Worm (Caenorhabditis elegans) whole organism, young adult: ENCODE measurements around the gene sri-19.

Experiments used
- B0336.3 ChIP-seq: fragments of 200-800 bp; sonication (Bioruptor generic); IDR thresholded peaks from 2 replicates; pipeline ENCODE4 v1.3.6; 2022; ENCODE audit warnings: missing genetic modification characterization, missing compliant biosample characterization
- C06A6.2 ChIP-seq: fragments of 200-800 bp; sonication (Bioruptor generic); conservative IDR thresholded peaks from 2 replicates; pipeline ENCODE4 v1.3.6; 2022; ENCODE audit warnings: missing genetic modification characterization, missing compliant biosample characterization
- C17E4.6 ChIP-seq: fragments of 200-800 bp; sonication (Bioruptor generic); IDR thresholded peaks from 2 replicates; pipeline ENCODE4 v1.3.6; 2022; ENCODE audit warnings: missing genetic modification reagents, missing genetic modification characterization, missing compliant biosample characterization
- F23B12.7 ChIP-seq: sonication (generic microtip); optimal IDR thresholded peaks from 2 replicates; lab custom pipeline; 2017; ENCODE audit warnings: missing genetic modification characterization, mild to moderate bottlenecking, missing compliant biosample characterization, antibody characterized with exemption, moderate library complexity; ENCODE audit not compliant: insufficient read depth
- F33H1.4 ChIP-seq: fragments of 200-800 bp; sonication (Bioruptor generic); IDR thresholded peaks from 2 replicates; pipeline ENCODE4 v1.3.6; 2022; ENCODE audit warnings: missing genetic modification reagents, missing genetic modification characterization, missing compliant biosample characterization
- K11D2.4 ChIP-seq: fragments of 200-800 bp; sonication (Bioruptor generic); IDR thresholded peaks from 2 replicates; pipeline ENCODE4 v1.3.6; 2022; ENCODE audit warnings: missing genetic modification reagents, missing genetic modification characterization, missing compliant biosample characterization
- Y67H2A.10 ChIP-seq: fragments of 200-800 bp; sonication (Bioruptor generic); conservative IDR thresholded peaks from 2 replicates; pipeline ENCODE4 v1.3.6; 2022; ENCODE audit warnings: missing genetic modification reagents, missing genetic modification characterization, missing compliant biosample characterization
- Y95B8A.8 ChIP-seq: fragments of 200-800 bp; sonication (Bioruptor generic); IDR thresholded peaks from 2 replicates; pipeline ENCODE4 v1.3.6; 2022; ENCODE audit warnings: missing genetic modification reagents, missing genetic modification characterization, missing compliant biosample characterization
- ZK185.1 ChIP-seq: sonication (generic microtip); optimal IDR thresholded peaks from 2 replicates; lab custom pipeline; 2016; ENCODE audit warnings: mild to moderate bottlenecking, missing genetic modification characterization, missing compliant biosample characterization; ENCODE audit not compliant: poor library complexity, severe bottlenecking
- akir-1 ChIP-seq: fragments of 200-800 bp; sonication (Bioruptor generic); optimal IDR thresholded peaks from 2 replicates; lab custom pipeline; 2018; ENCODE audit warnings: mild to moderate bottlenecking, missing genetic modification characterization, moderate library complexity, missing compliant biosample characterization
- ama-1 ChIP-seq, 3 experiments: fragments of 150-350 bp in 1 of 3; sonication (generic microtip) in 2 of 3; optimal IDR thresholded peaks; 2 replicates each; lab custom pipeline; 2014 to 2018; ENCODE audit warnings: missing biosample characterization in 2 of 3, missing genetic modification characterization in 2 of 3, missing genetic modification reagents in 2 of 3
- bed-2 ChIP-seq: fragments of 200-800 bp; sonication (Bioruptor generic); IDR thresholded peaks from 2 replicates; pipeline ENCODE4 v1.3.6; 2022; ENCODE audit warnings: missing genetic modification reagents, missing genetic modification characterization, missing compliant biosample characterization
- cebp-1 ChIP-seq, 2 experiments: fragments of 200-800 bp in 1 of 2; sonication (Bioruptor generic) in 1 of 2; sonication (generic microtip) in 1 of 2; IDR thresholded peaks in 1 of 2; optimal IDR thresholded peaks in 1 of 2; 2 replicates each; pipeline versions ENCODE4 v1.3.6 to Lab custom; 2017 to 2022; ENCODE audit warnings: missing compliant biosample characterization in 2 of 2, missing genetic modification characterization in 2 of 2, mild to moderate bottlenecking in 1 of 2, missing genetic modification reagents in 1 of 2, moderate library complexity in 1 of 2
- cebp-2 ChIP-seq: fragments of 200-800 bp; sonication (Bioruptor generic); IDR thresholded peaks from 2 replicates; pipeline ENCODE4 v1.3.6; 2022; ENCODE audit warnings: missing genetic modification characterization, missing compliant biosample characterization
- ceh-27 ChIP-seq: fragments of 200-800 bp; sonication (Bioruptor generic); optimal IDR thresholded peaks from 2 replicates; lab custom pipeline; 2018; ENCODE audit warnings: mild to moderate bottlenecking, missing genetic modification characterization, moderate library complexity, missing compliant biosample characterization
- ceh-79 ChIP-seq: sonication (generic microtip); optimal IDR thresholded peaks from 2 replicates; lab custom pipeline; 2017; ENCODE audit warnings: mild to moderate bottlenecking, missing genetic modification characterization, missing compliant biosample characterization
- ceh-91 ChIP-seq: fragments of 200-800 bp; sonication (Bioruptor generic); IDR thresholded peaks from 2 replicates; pipeline ENCODE4 v1.3.6; 2022; ENCODE audit warnings: missing genetic modification reagents, missing genetic modification characterization, missing compliant biosample characterization
- dox-1 ChIP-seq: fragments of 200-800 bp; sonication (Bioruptor generic); IDR thresholded peaks from 2 replicates; pipeline ENCODE4 v1.3.6; 2022; ENCODE audit warnings: missing genetic modification reagents, missing genetic modification characterization, missing compliant biosample characterization
- ekl-4 ChIP-seq: fragments of 200-800 bp; sonication (Bioruptor generic); IDR thresholded peaks from 2 replicates; pipeline ENCODE4 v1.3.6; 2022; ENCODE audit warnings: missing genetic modification reagents, missing genetic modification characterization, missing compliant biosample characterization
- ets-4 ChIP-seq: fragments of 200-800 bp; sonication (Bioruptor generic); optimal IDR thresholded peaks from 2 replicates; lab custom pipeline; 2018; ENCODE audit warnings: mild to moderate bottlenecking, missing genetic modification characterization, missing compliant biosample characterization
- gei-17 ChIP-seq: fragments of 200-800 bp; sonication (Bioruptor generic); optimal IDR thresholded peaks from 2 replicates; lab custom pipeline; 2018; ENCODE audit warnings: mild to moderate bottlenecking, missing genetic modification characterization, missing compliant biosample characterization
- him-1 ChIP-seq: sonication (generic microtip); optimal IDR thresholded peaks from 2 replicates; lab custom pipeline; 2016; ENCODE audit warnings: missing genotype, missing genetic modification reagents, missing genetic modification characterization, missing compliant biosample characterization
- hmg-1.2 ChIP-seq: fragments of 200-800 bp; sonication (Bioruptor generic); IDR thresholded peaks from 2 replicates; pipeline ENCODE4 v1.3.6; 2022; ENCODE audit warnings: missing genetic modification reagents, missing genetic modification characterization, missing compliant biosample characterization
- hmg-20 ChIP-seq: fragments of 200-800 bp; sonication (Bioruptor generic); IDR thresholded peaks from 2 replicates; pipeline ENCODE4 v1.3.6; 2022; ENCODE audit warnings: missing genetic modification reagents, missing genetic modification characterization, missing compliant biosample characterization
- hrde-1 ChIP-seq: sonication (generic microtip); optimal IDR thresholded peaks from 2 replicates; lab custom pipeline; 2016; ENCODE audit warnings: missing genetic modification characterization, mild to moderate bottlenecking, missing compliant biosample characterization, moderate library complexity, missing genotype, missing genetic modification reagents, borderline replicate concordance
- lin-26 ChIP-seq: fragments of 200-800 bp; sonication (Bioruptor generic); IDR thresholded peaks from 2 replicates; pipeline ENCODE4 v1.3.6; 2022; ENCODE audit warnings: missing genetic modification reagents, missing genetic modification characterization, missing compliant biosample characterization
- lin-35 ChIP-seq, 3 experiments: fragments of 150-350 bp in 2 of 3; sonication (generic microtip) in 1 of 3; optimal IDR thresholded peaks; 2 replicates each; lab custom pipeline; 2014 to 2018; ENCODE audit warnings: missing biosample characterization in 3 of 3, missing genetic modification characterization in 3 of 3, missing genetic modification reagents in 3 of 3
- lin-54 ChIP-seq: fragments of 200-800 bp; sonication (Bioruptor generic); optimal IDR thresholded peaks from 2 replicates; lab custom pipeline; 2018; ENCODE audit warnings: mild to moderate bottlenecking, missing genetic modification characterization, missing compliant biosample characterization
- lsl-1 ChIP-seq: fragments of 200-800 bp; sonication (Bioruptor generic); optimal IDR thresholded peaks from 2 replicates; lab custom pipeline; 2018; ENCODE audit warnings: mild to moderate bottlenecking, missing genetic modification characterization, moderate library complexity, missing compliant biosample characterization
- madf-6 ChIP-seq: fragments of 200-800 bp; sonication (Bioruptor generic); IDR thresholded peaks from 2 replicates; pipeline ENCODE4 v1.3.6; 2022; ENCODE audit warnings: missing genetic modification reagents, missing genetic modification characterization, missing compliant biosample characterization
- mcd-1 ChIP-seq: fragments of 200-800 bp; sonication (Bioruptor generic); IDR thresholded peaks from 2 replicates; pipeline ENCODE4 v1.3.6; 2022; ENCODE audit warnings: missing genetic modification reagents, missing genetic modification characterization, missing compliant biosample characterization
- mxl-1 ChIP-seq: sonication (generic microtip); optimal IDR thresholded peaks from 2 replicates; lab custom pipeline; 2016; ENCODE audit warnings: missing genetic modification characterization, missing compliant biosample characterization
- nfya-1 ChIP-seq: sonication (generic microtip); optimal IDR thresholded peaks from 2 replicates; lab custom pipeline; 2017; ENCODE audit warnings: antibody characterized with exemption, missing compliant biosample characterization, missing genetic modification characterization, borderline replicate concordance; ENCODE audit not compliant: insufficient read depth
- nfyb-1 ChIP-seq: fragments of 200-800 bp; sonication (Bioruptor generic); IDR thresholded peaks from 2 replicates; pipeline ENCODE4 v1.3.6; 2022; ENCODE audit warnings: missing genetic modification reagents, missing genetic modification characterization, missing compliant biosample characterization
- pbrm-1 ChIP-seq: fragments of 200-800 bp; sonication (Bioruptor generic); IDR thresholded peaks from 2 replicates; pipeline ENCODE4 v1.3.6; 2022; ENCODE audit warnings: missing genetic modification reagents, missing genetic modification characterization, missing compliant biosample characterization
- pha-4 ChIP-seq: fragments of 150-350 bp; sonication (generic microtip); optimal IDR thresholded peaks from 2 replicates; lab custom pipeline; 2014; ENCODE audit warnings: missing biosample characterization, missing genetic modification reagents, missing genetic modification characterization
- snpc-4 ChIP-seq, 5 experiments: fragments of 150-350 bp in 1 of 5; sonication (generic microtip) in 4 of 5; optimal IDR thresholded peaks; 2 replicates each; lab custom pipeline; 2014 to 2018; ENCODE audit warnings: missing genetic modification characterization in 5 of 5, missing biosample characterization in 3 of 5, antibody characterized with exemption in 2 of 5, mild to moderate bottlenecking in 2 of 5, missing compliant biosample characterization in 2 of 5, missing genotype in 2 of 5, moderate library complexity in 2 of 5, missing genetic modification reagents in 1 of 5
- tbp1 ChIP-seq: fragments of 200-800 bp; sonication (Bioruptor generic); optimal IDR thresholded peaks from 2 replicates; lab custom pipeline; 2018; ENCODE audit warnings: mild to moderate bottlenecking, missing genetic modification characterization, missing compliant biosample characterization
- tbx-9 ChIP-seq: sonication (generic microtip); optimal IDR thresholded peaks from 2 replicates; lab custom pipeline; 2016; ENCODE audit warnings: borderline replicate concordance, missing genetic modification characterization, inconsistent platforms, missing compliant biosample characterization
- zfh-2 ChIP-seq: fragments of 200-800 bp; sonication (Bioruptor generic); conservative IDR thresholded peaks from 2 replicates; pipeline ENCODE4 v1.3.6; 2022; ENCODE audit warnings: missing genetic modification reagents, missing genetic modification characterization, missing compliant biosample characterization
- ztf-18 ChIP-seq: sonication (generic microtip); optimal IDR thresholded peaks from 2 replicates; lab custom pipeline; 2016; ENCODE audit warnings: missing genotype, mild to moderate bottlenecking, missing genetic modification characterization, missing compliant biosample characterization
- ztf-22 ChIP-seq: fragments of 200-800 bp; sonication (Bioruptor generic); optimal IDR thresholded peaks from 2 replicates; lab custom pipeline; 2018; ENCODE audit warnings: mild to moderate bottlenecking, missing genetic modification characterization, moderate library complexity, missing compliant biosample characterization

The sri-19 gene

ce11 chrIV:10918877-10919560 lies 39.2 kb upstream of the sri-19 start (continued):
- TF ChIP-seq ztf-18: peak; percentile 64
- TF ChIP-seq ceh-91: peak; percentile 68
- TF ChIP-seq nfya-1 (tag; lab: Kevin White, UChicago): no peak
- TF ChIP-seq hmg-1.2: peak; percentile 91
- TF ChIP-seq mcd-1 (GFP tag; lab: Robert Waterston, UW): peak; percentile 81
- peak; percentile 74 for TF ChIP-seq B0336.3 (GFP tag; lab: Robert Waterston, UW)
- TF ChIP-seq snpc-4 (GFP tag; optimal IDR thresholded peaks at IDR 0.05; lab: Kevin White, UChicago): no peak
- TF ChIP-seq snpc-4 (tag; optimal IDR thresholded peaks at IDR 0.05; lab: Kevin White, UChicago): peak in 3 of 4 experiments; percentile 29 to 65 (median 39)
- peak; percentile 84 for TF ChIP-seq dox-1
- TF ChIP-seq ets-4 (GFP tag; lab: Kevin White, UChicago): no peak
- TF ChIP-seq lsl-1 (GFP tag; lab: Kevin White, UChicago): peak; percentile 93
- 0 out of 2 replicates have a peak, but pooled peaks have one; percentile 32 for TF ChIP-seq pbrm-1 (GFP tag; lab: Robert Waterston, UW)
- TF ChIP-seq tbx-9: no peak
- peak; percentile 92 for TF ChIP-seq F33H1.4
- peak; percentile 85 for TF ChIP-seq zfh-2 (GFP tag; lab: Robert Waterston, UW)
- peak; percentile 62; the same call in 1 of the 2 replicates for TF ChIP-seq nfyb-1
- peak; percentile 96 for TF ChIP-seq madf-6
- peak; percentile 43 for TF ChIP-seq ekl-4 (GFP tag; lab: Robert Waterston, UW)
- TF ChIP-seq K11D2.4: 0 out of 2 replicates have a peak, but pooled peaks have one; percentile 33
- TF ChIP-seq lin-54: peak; percentile 46
- TF ChIP-seq him-1 (tag; lab: Kevin White, UChicago): peak; percentile 19
- TF ChIP-seq hmg-20 (GFP tag; lab: Robert Waterston, UW): no peak
- no peak for TF ChIP-seq mxl-1
- TF ChIP-seq pha-4 (tag; lab: Kevin White, UChicago): no peak
- no peak for TF ChIP-seq C17E4.6 (GFP tag; lab: Robert Waterston, UW)
- peak; percentile 87 for TF ChIP-seq ceh-27 (GFP tag; lab: Kevin White, UChicago)

DNA sequence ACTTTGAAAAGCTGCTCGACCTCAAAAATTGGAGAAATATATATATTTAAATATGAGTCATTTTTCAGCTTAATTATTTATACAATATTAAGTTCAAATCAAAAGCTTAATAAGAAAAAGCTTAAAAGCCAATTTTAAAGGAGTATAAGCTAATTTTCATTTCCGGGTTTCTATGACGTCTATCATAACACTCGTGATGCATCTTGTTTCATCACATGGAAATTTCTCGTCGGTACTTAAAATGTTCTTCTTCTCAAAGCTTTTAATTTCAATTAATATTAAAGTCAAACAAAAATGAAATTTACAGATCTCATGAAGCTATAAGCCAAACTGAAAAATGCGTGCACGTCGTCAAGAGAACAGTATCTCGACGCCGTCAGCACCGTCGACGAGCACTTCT lies 38.4 kb upstream of the sri-19 start, which contains the start of gene rbr-2:
Gene rbr-2 (plus strand): TSS at position 301 of the 400 bp plus-strand sequence.
- TF ChIP-seq ceh-79 (tag; lab: Kevin White, UChicago) (no peak), tbx-9 (no peak), Y95B8A.8 (GFP tag; lab: Robert Waterston, UW) (no peak), K11D2.4 (no peak), ztf-22 (GFP tag; lab: Kevin White, UChicago) (no peak), cebp-2 (GFP tag; lab: Robert Waterston, UW) (no peak), gei-17 (GFP tag; lab: Kevin White, UChicago) (no peak), dox-1 (no peak), C06A6.2 (GFP tag; lab: Robert Waterston, UW) (no peak), zfh-2 (GFP tag; lab: Robert Waterston, UW) (no peak), ZK185.1 (tag; lab: Kevin White, UChicago) (no peak), lin-35 (GFP tag; optimal IDR thresholded peaks at IDR 0.05; lab: Kevin White, UChicago) (no peak)

- TF ChIP-seq hrde-1 (tag; lab: Kevin White, UChicago): no peak
- 0 out of 2 replicates have a peak, but pooled peaks have one; percentile 34 for TF ChIP-seq Y67H2A.10 (GFP tag; lab: Robert Waterston, UW)
- peak; percentile 93 for TF ChIP-seq cebp-1 (GFP tag; IDR thresholded peaks at IDR 0.05; lab: Robert Waterston, UW)
- peak; percentile 99 for TF ChIP-seq cebp-1 (tag; optimal IDR thresholded peaks at IDR 0.05; lab: Kevin White, UChicago)
- peak; percentile 59; the same call in 1 of the 2 replicates for TF ChIP-seq lin-26 (GFP tag; lab: Robert Waterston, UW)
- peak; percentile 80 for TF ChIP-seq F23B12.7
- TF ChIP-seq ama-1 (optimal IDR thresholded peaks at IDR 0.05; lab: Kevin White, UChicago): no peak
- peak in 1 of 2 experiments; percentile 22 for TF ChIP-seq ama-1 (GFP tag; optimal IDR thresholded peaks at IDR 0.05; lab: Kevin White, UChicago)
- no peak for TF ChIP-seq ets-4 (GFP tag; lab: Kevin White, UChicago)
- no peak for TF ChIP-seq bed-2
- peak; percentile 77 for TF ChIP-seq lin-54
- TF ChIP-seq nfyb-1: peak; percentile 56
- TF ChIP-seq tbp1 (GFP tag; lab: Kevin White, UChicago): peak; percentile 51
- peak; percentile 94 for TF ChIP-seq ztf-18
- no peak for TF ChIP-seq akir-1 (GFP tag; lab: Kevin White, UChicago)
Measured at ce11 chrIV:10933062-10933552, 25.1 kb upstream of the sri-19 start, which contains the start of the genes dnc-1 and lsm-7. TSS of gene dnc-1 (minus strand) at chrIV:10933203. TSS of gene lsm-7 (plus strand) at chrIV:10933502.
